Worm (Caenorhabditis elegans): ENCODE data around the gene Y75B8A.24.
A peak's percentile ranks its signal among the peaks of the same experiment; 100 is the strongest.

The Y75B8A.24 gene

ce11 chrIII:12312886-12313285 is 39.3 kb upstream of the Y75B8A.24 start, which contains the start of gene Y75B8A.39:
Y75B8A.39 (plus strand) TSS chrIII:12313186.
- TF ChIP-seq sma-3 (GFP tag; optimal IDR thresholded peaks at IDR 0.05): no peak
- TF ChIP-seq nhr-6 (tag; optimal IDR thresholded peaks at IDR 0.05): no peak
- TF ChIP-seq unc-39 (tag; optimal IDR thresholded peaks at IDR 0.05): no peak
- TF ChIP-seq elt-3 (tag; optimal IDR thresholded peaks at IDR 0.05): no peak
- TF ChIP-seq skn-1 (tag; optimal IDR thresholded peaks at IDR 0.05): no peak
- no peak for TF ChIP-seq nhr-25 (tag; optimal IDR thresholded peaks at IDR 0.05)
- no peak for TF ChIP-seq lin-39 (tag; optimal IDR thresholded peaks at IDR 0.05)
- TF ChIP-seq snpc-4 (tag; optimal IDR thresholded peaks at IDR 0.05): no peak
- TF ChIP-seq ZK546.5 (tag; optimal IDR thresholded peaks at IDR 0.05): no peak
- no peak for TF ChIP-seq unc-62 (GFP tag; optimal IDR thresholded peaks at IDR 0.05)
- TF ChIP-seq ztf-1 (GFP tag; conservative IDR thresholded peaks at IDR 0.05): no peak
- no peak for TF ChIP-seq lsy-2 (tag; optimal IDR thresholded peaks at IDR 0.05)
- TF ChIP-seq ceh-82 (tag; optimal IDR thresholded peaks at IDR 0.05): no peak
- no peak for TF ChIP-seq nhr-77 (tag; optimal IDR thresholded peaks at IDR 0.05)
- no peak for TF ChIP-seq lin-11 (tag; optimal IDR thresholded peaks at IDR 0.05)
- TF ChIP-seq peb-1 (tag; optimal IDR thresholded peaks at IDR 0.05): no peak
- no peak for TF ChIP-seq zag-1 (tag; optimal IDR thresholded peaks at IDR 0.05)
- no peak for TF ChIP-seq aly-2 (tag; optimal IDR thresholded peaks at IDR 0.05)
- no peak for TF ChIP-seq mdl-1 (tag; optimal IDR thresholded peaks at IDR 0.05)
- no peak for TF ChIP-seq ztf-4 (tag; optimal IDR thresholded peaks at IDR 0.05)

- TF ChIP-seq aly-2 (tag; optimal IDR thresholded peaks at IDR 0.05) (no peak), C34F6.9 (tag; optimal IDR thresholded peaks at IDR 0.05) (no peak), elt-3 (tag; optimal IDR thresholded peaks at IDR 0.05) (no peak), fos-1 (tag; optimal IDR thresholded peaks at IDR 0.05) (peak; percentile 95), ztf-1 (GFP tag; conservative IDR thresholded peaks at IDR 0.05) (no peak), mdl-1 (tag; optimal IDR thresholded peaks at IDR 0.05) (no peak), skn-1 (tag; optimal IDR thresholded peaks at IDR 0.05) (no peak)
Measured at ce11 chrIII:12307475-12307874, 33.9 kb upstream of the Y75B8A.24 start, which contains the start of gene pqn-92. pqn-92 (plus strand) TSS chrIII:12307781.

- TF ChIP-seq unc-55 (GFP tag; optimal IDR thresholded peaks at IDR 0.05) (peak; percentile 46), fos-1 (tag; optimal IDR thresholded peaks at IDR 0.05) (peak; percentile 9), mab-5 (tag; optimal IDR thresholded peaks at IDR 0.05) (no peak), nhr-6 (tag; optimal IDR thresholded peaks at IDR 0.05) (no peak), zag-1 (tag; optimal IDR thresholded peaks at IDR 0.05) (no peak), ceh-82 (tag; optimal IDR thresholded peaks at IDR 0.05) (no peak), sem-4 (tag; optimal IDR thresholded peaks at IDR 0.05) (no peak), nhr-10 (tag; optimal IDR thresholded peaks at IDR 0.05) (no peak), sma-3 (GFP tag; optimal IDR thresholded peaks at IDR 0.05) (no peak), snpc-4 (tag; optimal IDR thresholded peaks at IDR 0.05) (peak; percentile 2)
Measured at ce11 chrIII:12304805-12305377, 31.3 kb upstream of the Y75B8A.24 start.

ce11 chrIII:12303084-12303483 is 29.5 kb upstream of the Y75B8A.24 start, which contains the start of gene mrp-8:
mrp-8 (minus strand) TSS chrIII:12303184.
- no peak for TF ChIP-seq crh-2 (tag; optimal IDR thresholded peaks at IDR 0.05)
- TF ChIP-seq sma-9 (GFP tag; optimal IDR thresholded peaks at IDR 0.05): no peak
- TF ChIP-seq sma-9 (tag; optimal IDR thresholded peaks at IDR 0.05): no peak
- TF ChIP-seq unc-62 (GFP tag; optimal IDR thresholded peaks at IDR 0.05): no peak
- TF ChIP-seq egl-27 (tag; optimal IDR thresholded peaks at IDR 0.05): no peak
- no peak for TF ChIP-seq nhr-237 (tag; optimal IDR thresholded peaks at IDR 0.05)
- TF ChIP-seq sem-4 (tag; optimal IDR thresholded peaks at IDR 0.05): no peak
- TF ChIP-seq lin-13 (GFP tag; optimal IDR thresholded peaks at IDR 0.05): no peak
- TF ChIP-seq peb-1 (tag; optimal IDR thresholded peaks at IDR 0.05): no peak
- no peak for TF ChIP-seq nhr-77 (tag; optimal IDR thresholded peaks at IDR 0.05)
- TF ChIP-seq nhr-10 (tag; optimal IDR thresholded peaks at IDR 0.05): no peak
- TF ChIP-seq ztf-1 (GFP tag; conservative IDR thresholded peaks at IDR 0.05): no peak
- TF ChIP-seq lsy-2 (tag; optimal IDR thresholded peaks at IDR 0.05): no peak
- TF ChIP-seq ceh-82 (tag; optimal IDR thresholded peaks at IDR 0.05): no peak
- TF ChIP-seq gmeb-1 (tag; optimal IDR thresholded peaks at IDR 0.05): no peak

- TF ChIP-seq elt-3 (tag; optimal IDR thresholded peaks at IDR 0.05): no peak
Measured at ce11 chrIII:12299259-12299658, 25.7 kb upstream of the Y75B8A.24 start.

All from whole organism, L2 larva.